Worm (Caenorhabditis elegans) whole organism, L3 larva: Measurements from ENCODE around the gene daf-5.

ENCODE experiments used
- ZK546.5 ChIP-seq: sonication (generic microtip); optimal IDR thresholded peaks from 2 replicates; lab custom pipeline; 2017; ENCODE audit warnings: missing biosample characterization, missing genetic modification characterization
- aly-2 ChIP-seq: fragments of 150-350 bp; optimal IDR thresholded peaks from 2 replicates; lab custom pipeline; 2014; ENCODE audit warnings: missing biosample characterization, missing genetic modification characterization
- ceh-28 ChIP-seq: fragments of 150-350 bp; optimal IDR thresholded peaks from 2 replicates; lab custom pipeline; 2014; ENCODE audit warnings: missing biosample characterization, missing genetic modification reagents, missing genetic modification characterization
- ceh-82 ChIP-seq: fragments of 150-350 bp; optimal IDR thresholded peaks from 2 replicates; lab custom pipeline; 2014; ENCODE audit warnings: missing biosample characterization, missing genetic modification characterization
- daf-12 ChIP-seq: fragments of 150-350 bp; optimal IDR thresholded peaks from 2 replicates; lab custom pipeline; 2014; ENCODE audit warnings: missing biosample characterization, missing genetic modification reagents, missing genetic modification characterization
- egl-5 ChIP-seq: fragments of 150-350 bp; optimal IDR thresholded peaks from 2 replicates; lab custom pipeline; 2017; ENCODE audit warnings: missing biosample characterization, missing genetic modification reagents, missing genetic modification characterization, inconsistent platforms
- elt-1 ChIP-seq: fragments of 150-350 bp; optimal IDR thresholded peaks from 2 replicates; lab custom pipeline; 2014; ENCODE audit warnings: missing biosample characterization, missing genetic modification characterization
- elt-2 ChIP-seq: sonication (generic microtip); optimal IDR thresholded peaks from 2 replicates; lab custom pipeline; 2016; ENCODE audit warnings: missing genetic modification reagents, mild to moderate bottlenecking, missing genetic modification characterization, missing compliant biosample characterization
- elt-3 ChIP-seq, 3 experiments: fragments of 150-350 bp in 1 of 3; sonication (generic microtip) in 2 of 3; optimal IDR thresholded peaks; 2 replicates in 2 of 3; 4 replicates in 1 of 3; lab custom pipeline; 2014 to 2017; ENCODE audit warnings: missing biosample characterization in 3 of 3, missing genetic modification characterization in 3 of 3
- fkh-2 ChIP-seq: fragments of 150-350 bp; optimal IDR thresholded peaks from 2 replicates; lab custom pipeline; 2014; ENCODE audit warnings: missing biosample characterization, missing genetic modification reagents, missing genetic modification characterization
- fos-1 ChIP-seq: fragments of 150-350 bp; optimal IDR thresholded peaks from 2 replicates; lab custom pipeline; 2014; ENCODE audit warnings: missing biosample characterization, missing genetic modification characterization
- hmg-11 ChIP-seq: sonication (generic microtip); optimal IDR thresholded peaks from 2 replicates; lab custom pipeline; 2016; ENCODE audit warnings: missing genetic modification characterization, missing compliant biosample characterization
- jun-1 ChIP-seq: fragments of 150-350 bp; optimal IDR thresholded peaks from 2 replicates; lab custom pipeline; 2014; ENCODE audit warnings: missing biosample characterization, missing genetic modification reagents, missing genetic modification characterization
- lin-15B ChIP-seq: fragments of 150-350 bp; optimal IDR thresholded peaks from 2 replicates; lab custom pipeline; 2014; ENCODE audit warnings: missing biosample characterization, missing genetic modification characterization
- lin-39 ChIP-seq: fragments of 150-350 bp; optimal IDR thresholded peaks from 2 replicates; lab custom pipeline; 2018; ENCODE audit warnings: missing biosample characterization, missing genetic modification reagents, missing genetic modification characterization
- mdl-1 ChIP-seq: fragments of 150-350 bp; optimal IDR thresholded peaks from 2 replicates; lab custom pipeline; 2014; ENCODE audit warnings: missing biosample characterization, missing genetic modification characterization
- mml-1 ChIP-seq: fragments of 150-350 bp; sonication (generic microtip); optimal IDR thresholded peaks from 3 replicates; lab custom pipeline; 2014; ENCODE audit warnings: missing biosample characterization, missing genetic modification characterization
- nfya-1 ChIP-seq: sonication (generic microtip); optimal IDR thresholded peaks from 2 replicates; lab custom pipeline; 2017; ENCODE audit warnings: missing genetic modification characterization, mild to moderate bottlenecking, missing compliant biosample characterization, antibody characterized with exemption, moderate library complexity; ENCODE audit not compliant: insufficient read depth
- nhr-11 ChIP-seq: fragments of 150-350 bp; optimal IDR thresholded peaks from 2 replicates; lab custom pipeline; 2014; ENCODE audit warnings: missing biosample characterization, missing genetic modification characterization
- nhr-12 ChIP-seq: fragments of 150-350 bp; optimal IDR thresholded peaks from 2 replicates; lab custom pipeline; 2014; ENCODE audit warnings: missing biosample characterization, missing genetic modification characterization
- nhr-23 ChIP-seq: fragments of 150-350 bp; optimal IDR thresholded peaks from 2 replicates; lab custom pipeline; 2014; ENCODE audit warnings: missing biosample characterization, missing genetic modification reagents, missing genetic modification characterization
- nhr-237 ChIP-seq: fragments of 150-350 bp; optimal IDR thresholded peaks from 2 replicates; lab custom pipeline; 2014; ENCODE audit warnings: missing biosample characterization, missing genetic modification characterization
- nhr-25 ChIP-seq: sonication (generic microtip); optimal IDR thresholded peaks from 2 replicates; lab custom pipeline; 2017; ENCODE audit warnings: missing biosample characterization, missing genetic modification characterization
- nhr-43 ChIP-seq: sonication (generic microtip); optimal IDR thresholded peaks from 2 replicates; lab custom pipeline; 2016; ENCODE audit warnings: mild to moderate bottlenecking, missing genetic modification characterization, missing compliant biosample characterization; ENCODE audit not compliant: poor library complexity, severe bottlenecking
- nhr-67 ChIP-seq: fragments of 150-350 bp; optimal IDR thresholded peaks from 2 replicates; lab custom pipeline; 2014; ENCODE audit warnings: missing biosample characterization, missing genetic modification characterization
- nhr-76 ChIP-seq: fragments of 150-350 bp; sonication (generic microtip); optimal IDR thresholded peaks from 5 replicates; lab custom pipeline; 2014; ENCODE audit warnings: missing biosample characterization, missing genetic modification characterization
- pha-4 ChIP-seq: fragments of 150-350 bp; optimal IDR thresholded peaks from 2 replicates; lab custom pipeline; 2014; ENCODE audit warnings: missing biosample characterization, missing genetic modification reagents, missing genetic modification characterization
- pqm-1 ChIP-seq: fragments of 150-350 bp; optimal IDR thresholded peaks from 2 replicates; lab custom pipeline; 2017; ENCODE audit warnings: missing biosample characterization, missing genetic modification characterization, inconsistent platforms
- sea-2 ChIP-seq: fragments of 150-350 bp; sonication (generic microtip); optimal IDR thresholded peaks from 4 replicates; lab custom pipeline; 2014; ENCODE audit warnings: missing biosample characterization, missing genetic modification reagents, missing genetic modification characterization
- skn-1 ChIP-seq: fragments of 150-350 bp; optimal IDR thresholded peaks from 2 replicates; lab custom pipeline; 2014; ENCODE audit warnings: missing biosample characterization, missing genetic modification characterization
- snpc-4 ChIP-seq: fragments of 150-350 bp; optimal IDR thresholded peaks from 2 replicates; lab custom pipeline; 2014; ENCODE audit warnings: missing biosample characterization, missing genetic modification characterization
- unc-39 ChIP-seq: sonication (generic microtip); optimal IDR thresholded peaks from 4 replicates; lab custom pipeline; 2017; ENCODE audit warnings: missing biosample characterization, missing genetic modification characterization
- unc-62 ChIP-seq: fragments of 150-350 bp; sonication (generic microtip); optimal IDR thresholded peaks from 4 replicates; lab custom pipeline; 2014; ENCODE audit warnings: missing biosample characterization, missing genetic modification reagents, missing genetic modification characterization
- zag-1 ChIP-seq: fragments of 150-350 bp; optimal IDR thresholded peaks from 2 replicates; lab custom pipeline; 2014; ENCODE audit warnings: missing biosample characterization, missing genetic modification characterization
- ztf-11 ChIP-seq: fragments of 150-350 bp; optimal IDR thresholded peaks from 2 replicates; lab custom pipeline; 2014; ENCODE audit warnings: missing biosample characterization, missing genetic modification characterization
- ztf-4 ChIP-seq: fragments of 150-350 bp; optimal IDR thresholded peaks from 2 replicates; lab custom pipeline; 2014; ENCODE audit warnings: missing biosample characterization, missing genetic modification characterization

Gene daf-5

DNA sequence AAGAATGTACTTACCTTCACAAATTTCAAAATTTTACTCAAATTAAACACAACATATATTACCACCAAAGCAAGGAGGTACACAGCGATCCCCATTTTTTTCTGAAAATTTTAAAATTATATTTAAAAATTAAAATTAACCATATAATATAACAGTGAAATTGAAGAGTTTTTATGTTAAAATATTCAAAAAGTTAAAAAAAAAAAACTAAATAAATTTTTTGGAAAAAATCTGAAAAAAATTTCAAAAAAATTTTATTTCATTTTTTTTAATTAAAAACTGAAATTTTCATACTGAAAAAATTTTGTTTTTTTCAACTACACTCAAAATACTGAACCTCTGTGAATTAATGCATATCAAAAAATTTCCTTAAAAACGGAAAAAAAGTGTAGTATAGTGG lies 35.2 kb downstream of the daf-5 start, which contains the start of gene cyp-37A1:
cyp-37A1 (minus strand) TSS at position 101 of the 400 bp plus-strand sequence.
- TF ChIP-seq ceh-82 (tag; lab: Kevin White, UChicago) (no peak), elt-2 (tag; lab: Kevin White, UChicago) (no peak), sea-2 (GFP tag; lab: Kevin White, UChicago) (no peak), pqm-1 (tag; lab: Kevin White, UChicago) (no peak), ztf-4 (tag; lab: Kevin White, UChicago) (no peak), jun-1 (tag; lab: Kevin White, UChicago) (no peak), fkh-2 (tag; lab: Kevin White, UChicago) (no peak), nhr-76 (tag; lab: Kevin White, UChicago) (no peak), aly-2 (tag; lab: Kevin White, UChicago) (no peak), skn-1 (tag; lab: Kevin White, UChicago) (no peak), elt-3 (tag; optimal IDR thresholded peaks at IDR 0.05; lab: Kevin White, UChicago) (no peak), elt-1 (tag; lab: Kevin White, UChicago) (no peak), ceh-28 (tag; lab: Kevin White, UChicago) (no peak), daf-12 (tag; lab: Kevin White, UChicago) (no peak), nhr-43 (tag; lab: Kevin White, UChicago) (no peak), lin-15B (tag; lab: Kevin White, UChicago) (no peak)

DNA sequence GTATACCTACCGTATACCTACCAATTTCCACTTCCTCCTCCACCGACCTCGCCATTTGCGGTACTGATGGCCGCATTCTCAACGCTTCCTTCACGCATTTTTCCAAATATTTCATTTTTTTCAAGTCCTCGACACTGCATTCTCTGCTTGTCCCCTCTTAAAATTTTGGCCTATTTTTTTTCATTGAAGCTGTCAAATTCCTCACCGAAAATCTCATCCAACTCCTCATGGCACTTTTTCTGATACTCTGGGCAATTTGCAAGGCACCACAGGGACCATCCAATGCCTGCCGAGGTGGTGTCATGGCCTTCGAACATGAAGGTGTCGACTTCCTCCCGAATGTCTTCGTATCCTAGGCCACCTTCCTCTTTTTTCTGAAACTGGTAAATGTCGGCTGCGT lies 37.5 kb downstream of the daf-5 start:
- no peak for TF ChIP-seq snpc-4 (tag; lab: Kevin White, UChicago)
- TF ChIP-seq unc-62 (GFP tag; lab: Kevin White, UChicago): no peak
- TF ChIP-seq ceh-28 (tag; lab: Kevin White, UChicago): no peak
- no peak for TF ChIP-seq fkh-2 (tag; lab: Kevin White, UChicago)
- TF ChIP-seq jun-1 (tag; lab: Kevin White, UChicago): no peak
- no peak for TF ChIP-seq elt-3 (tag; optimal IDR thresholded peaks at IDR 0.05; lab: Kevin White, UChicago)
- no peak for TF ChIP-seq ztf-4 (tag; lab: Kevin White, UChicago)
- TF ChIP-seq nhr-76 (tag; lab: Kevin White, UChicago): no peak
- TF ChIP-seq mml-1 (tag; lab: Kevin White, UChicago): no peak
- TF ChIP-seq nhr-23 (tag; lab: Kevin White, UChicago): no peak
- TF ChIP-seq egl-5 (tag; lab: Kevin White, UChicago): no peak
- TF ChIP-seq mdl-1 (tag; lab: Kevin White, UChicago): no peak
- no peak for TF ChIP-seq nhr-237 (tag; lab: Kevin White, UChicago)
- TF ChIP-seq sea-2 (GFP tag; lab: Kevin White, UChicago): no peak
- TF ChIP-seq lin-15B (tag; lab: Kevin White, UChicago): no peak
- TF ChIP-seq lin-39 (tag; lab: Kevin White, UChicago): no peak
- no peak for TF ChIP-seq elt-1 (tag; lab: Kevin White, UChicago)
- no peak for TF ChIP-seq nhr-11 (tag; lab: Kevin White, UChicago)
- no peak for TF ChIP-seq nhr-12 (tag; lab: Kevin White, UChicago)
- TF ChIP-seq zag-1 (tag; lab: Kevin White, UChicago): no peak
- TF ChIP-seq, all 47 proteins: peak for 0

DNA sequence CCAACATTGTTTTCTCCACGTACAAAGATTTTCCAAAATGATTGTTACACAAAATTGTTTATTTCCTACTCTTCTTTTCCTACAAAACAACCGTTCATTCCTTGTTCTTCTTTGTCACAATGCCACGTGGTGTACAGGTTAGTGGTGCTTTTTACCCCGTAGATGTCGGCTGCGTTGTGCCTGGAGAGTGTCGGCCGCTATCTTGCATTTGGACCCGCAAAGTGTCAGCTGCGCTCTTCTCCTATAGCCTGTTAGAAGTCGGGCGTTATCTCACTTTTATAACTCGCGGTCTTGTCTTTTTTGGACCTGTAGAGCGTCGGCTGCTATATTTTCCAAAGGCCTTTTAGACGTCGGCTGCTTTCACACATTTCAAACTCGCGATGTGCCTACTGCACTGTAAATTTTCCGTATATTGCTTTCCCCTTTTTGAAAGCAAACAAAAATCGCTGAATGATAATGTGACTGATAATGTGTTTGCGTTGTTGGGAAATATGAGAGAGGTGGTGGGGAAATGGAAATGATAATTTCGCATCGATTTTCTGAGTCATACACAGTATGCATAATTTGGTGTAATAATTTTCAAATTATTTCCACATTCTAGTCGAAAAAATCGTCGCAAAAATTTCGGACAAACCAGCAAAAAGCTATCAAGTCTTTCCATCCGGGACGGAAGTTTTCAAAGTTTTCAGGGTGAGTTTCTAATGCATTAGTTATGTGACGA lies 41.3 kb downstream of the daf-5 start, which contains the start of gene F01D5.8:
F01D5.8 (plus strand) TSS at position 51 of the 721 bp plus-strand sequence.
- TF ChIP-seq unc-39 (tag; lab: Kevin White, UChicago) (no peak), elt-2 (tag; lab: Kevin White, UChicago) (peak; percentile 45), ztf-11 (tag; lab: Kevin White, UChicago) (no peak), snpc-4 (tag; lab: Kevin White, UChicago) (peak; percentile 17), fos-1 (tag; lab: Kevin White, UChicago) (no peak), hmg-11 (tag; lab: Kevin White, UChicago) (no peak), nhr-12 (tag; lab: Kevin White, UChicago) (no peak)

DNA sequence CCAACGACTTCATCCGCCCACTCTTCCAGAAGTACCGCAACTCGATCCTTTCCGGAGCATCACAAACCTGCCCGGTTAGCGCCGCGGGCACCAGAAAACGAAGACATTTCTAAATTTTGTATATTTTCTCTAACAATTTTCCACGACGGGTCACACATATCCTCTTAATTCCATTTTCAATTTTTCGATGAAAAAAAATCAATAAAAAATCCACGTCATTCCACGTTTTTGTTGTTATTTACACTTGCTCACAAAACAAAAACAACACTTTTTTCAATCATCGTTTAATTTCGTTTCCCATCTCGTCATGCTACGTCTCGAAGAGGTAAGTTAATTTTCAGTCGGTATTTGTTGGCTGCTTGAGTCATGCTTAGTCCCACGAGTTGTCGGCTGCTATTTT lies 43.7 kb downstream of the daf-5 start, which contains the start of gene F01D5.7:
F01D5.7 (plus strand) TSS at position 301 of the 400 bp plus-strand sequence.
- TF ChIP-seq nhr-12 (tag; lab: Kevin White, UChicago) (no peak), elt-2 (tag; lab: Kevin White, UChicago) (no peak), lin-39 (tag; lab: Kevin White, UChicago) (no peak), ceh-28 (tag; lab: Kevin White, UChicago) (no peak), ZK546.5 (tag; lab: Kevin White, UChicago) (no peak), pha-4 (tag; lab: Kevin White, UChicago) (no peak), nhr-76 (tag; lab: Kevin White, UChicago) (no peak), elt-1 (tag; lab: Kevin White, UChicago) (no peak), jun-1 (tag; lab: Kevin White, UChicago) (no peak), egl-5 (tag; lab: Kevin White, UChicago) (no peak), nhr-237 (tag; lab: Kevin White, UChicago) (no peak), skn-1 (tag; lab: Kevin White, UChicago) (no peak), nhr-25 (tag; lab: Kevin White, UChicago) (no peak), nhr-23 (tag; lab: Kevin White, UChicago) (no peak), zag-1 (tag; lab: Kevin White, UChicago) (no peak), nfya-1 (no peak), nhr-67 (no peak), ztf-11 (tag; lab: Kevin White, UChicago) (no peak)
